Worm (Caenorhabditis elegans) whole organism, young adult: ENCODE results near the gene F43G6.7.
A peak's percentile ranks its signal among the peaks of the same experiment; 100 is the strongest.

Experiments
- B0035.1 ChIP-seq: sonication (generic microtip); optimal IDR thresholded peaks from 2 replicates; lab custom pipeline; 2016; ENCODE audit warnings: missing genetic modification characterization, mild to moderate bottlenecking, missing compliant biosample characterization, missing genotype, missing genetic modification reagents
- C06A6.2 ChIP-seq: fragments of 200-800 bp; sonication (Bioruptor generic); conservative IDR thresholded peaks from 2 replicates; pipeline ENCODE4 v1.3.6; 2022; ENCODE audit warnings: missing genetic modification characterization, missing compliant biosample characterization
- C17E4.6 ChIP-seq: fragments of 200-800 bp; sonication (Bioruptor generic); IDR thresholded peaks from 2 replicates; pipeline ENCODE4 v1.3.6; 2022; ENCODE audit warnings: missing genetic modification reagents, missing genetic modification characterization, missing compliant biosample characterization
- D2030.7 ChIP-seq: fragments of 200-800 bp; sonication (Bioruptor generic); IDR thresholded peaks from 2 replicates; pipeline ENCODE4 v1.3.6; 2022; ENCODE audit warnings: missing genetic modification reagents, missing genetic modification characterization, missing compliant biosample characterization
- F10E7.11 ChIP-seq: sonication (generic microtip); optimal IDR thresholded peaks from 2 replicates; lab custom pipeline; 2017; ENCODE audit warnings: mild to moderate bottlenecking, missing genetic modification characterization, moderate library complexity, missing compliant biosample characterization
- F22D6.2 ChIP-seq: sonication (generic microtip); optimal IDR thresholded peaks from 2 replicates; lab custom pipeline; 2016; ENCODE audit warnings: mild to moderate bottlenecking, missing genetic modification characterization, missing compliant biosample characterization
- F49E8.2 ChIP-seq: sonication (generic microtip); optimal IDR thresholded peaks from 3 replicates; lab custom pipeline; 2017; ENCODE audit warnings: missing genetic modification characterization, mild to moderate bottlenecking, missing compliant biosample characterization, antibody characterized with exemption, moderate library complexity; ENCODE audit not compliant: insufficient read depth
- T26A5.8 ChIP-seq: sonication (generic microtip); optimal IDR thresholded peaks from 2 replicates; lab custom pipeline; 2016; ENCODE audit warnings: missing genetic modification characterization, missing compliant biosample characterization
- Y53F4B.3 ChIP-seq: fragments of 200-800 bp; sonication (Bioruptor generic); IDR thresholded peaks from 2 replicates; pipeline ENCODE4 v1.3.6; 2022; ENCODE audit warnings: missing genetic modification reagents, missing genetic modification characterization, missing compliant biosample characterization
- Y53G8AR.9 ChIP-seq: fragments of 200-800 bp; sonication (Bioruptor generic); conservative IDR thresholded peaks from 2 replicates; pipeline ENCODE4 v1.3.6; 2022; ENCODE audit warnings: missing genetic modification reagents, missing genetic modification characterization, missing compliant biosample characterization
- akir-1 ChIP-seq: fragments of 200-800 bp; sonication (Bioruptor generic); optimal IDR thresholded peaks from 2 replicates; lab custom pipeline; 2018; ENCODE audit warnings: mild to moderate bottlenecking, missing genetic modification characterization, moderate library complexity, missing compliant biosample characterization
- aptf-3 ChIP-seq: fragments of 200-800 bp; sonication (Bioruptor generic); IDR thresholded peaks from 2 replicates; pipeline ENCODE4 v1.3.6; 2022; ENCODE audit warnings: missing genetic modification characterization, missing compliant biosample characterization
- attf-5 ChIP-seq: fragments of 200-800 bp; sonication (Bioruptor generic); optimal IDR thresholded peaks from 2 replicates; lab custom pipeline; 2018; ENCODE audit warnings: mild to moderate bottlenecking, missing genetic modification characterization, missing compliant biosample characterization
- ceh-79 ChIP-seq: sonication (generic microtip); optimal IDR thresholded peaks from 2 replicates; lab custom pipeline; 2017; ENCODE audit warnings: mild to moderate bottlenecking, missing genetic modification characterization, missing compliant biosample characterization
- chd-7 ChIP-seq: sonication (generic microtip); optimal IDR thresholded peaks from 2 replicates; lab custom pipeline; 2016; ENCODE audit warnings: mild to moderate bottlenecking, missing genetic modification characterization, moderate library complexity, missing compliant biosample characterization
- dpff-1 ChIP-seq: sonication (generic microtip); optimal IDR thresholded peaks from 2 replicates; lab custom pipeline; 2017; ENCODE audit warnings: mild to moderate bottlenecking, missing genetic modification characterization, missing compliant biosample characterization
- dpl-1 ChIP-seq: fragments of 150-350 bp; optimal IDR thresholded peaks from 2 replicates; lab custom pipeline; 2014; ENCODE audit warnings: missing biosample characterization, missing genetic modification reagents, missing genetic modification characterization
- egrh-3 ChIP-seq: fragments of 200-800 bp; sonication (Bioruptor generic); IDR thresholded peaks from 2 replicates; pipeline ENCODE4 v1.3.6; 2022; ENCODE audit warnings: missing genetic modification reagents, missing genetic modification characterization, missing compliant biosample characterization
- him-1 ChIP-seq: sonication (generic microtip); optimal IDR thresholded peaks from 2 replicates; lab custom pipeline; 2016; ENCODE audit warnings: missing genotype, missing genetic modification reagents, missing genetic modification characterization, missing compliant biosample characterization
- hlh-26 ChIP-seq: fragments of 200-800 bp; sonication (Bioruptor generic); conservative IDR thresholded peaks from 2 replicates; pipeline ENCODE4 v1.3.6; 2022; ENCODE audit warnings: missing genetic modification reagents, missing genetic modification characterization, missing compliant biosample characterization
- hmg-1.2 ChIP-seq: fragments of 200-800 bp; sonication (Bioruptor generic); IDR thresholded peaks from 2 replicates; pipeline ENCODE4 v1.3.6; 2022; ENCODE audit warnings: missing genetic modification reagents, missing genetic modification characterization, missing compliant biosample characterization
- hsf-1 ChIP-seq: fragments of 200-800 bp; sonication (Bioruptor generic); IDR thresholded peaks from 2 replicates; pipeline ENCODE4 v1.3.6; 2022; ENCODE audit warnings: missing genetic modification reagents, missing genetic modification characterization, missing compliant biosample characterization
- let-526 ChIP-seq: fragments of 200-800 bp; sonication (Bioruptor generic); IDR thresholded peaks from 2 replicates; pipeline ENCODE4 v1.3.6; 2022; ENCODE audit warnings: missing genetic modification reagents, missing genetic modification characterization, missing compliant biosample characterization
- let-607 ChIP-seq, 2 experiments: fragments of 200-800 bp in 1 of 2; sonication (Bioruptor generic) in 1 of 2; sonication (generic microtip) in 1 of 2; optimal IDR thresholded peaks; 2 replicates each; lab custom pipeline; 2016 to 2018; ENCODE audit warnings: mild to moderate bottlenecking in 2 of 2, missing compliant biosample characterization in 2 of 2, missing genetic modification characterization in 2 of 2, moderate library complexity in 2 of 2, missing genotype in 1 of 2
- lin-40 ChIP-seq: sonication (generic microtip); optimal IDR thresholded peaks from 2 replicates; lab custom pipeline; 2016; ENCODE audit warnings: missing genetic modification characterization, mild to moderate bottlenecking, missing compliant biosample characterization, missing genotype, missing genetic modification reagents
- lir-1 ChIP-seq: fragments of 200-800 bp; sonication (Bioruptor generic); conservative IDR thresholded peaks from 2 replicates; pipeline ENCODE4 v1.3.6; 2022; ENCODE audit warnings: missing genetic modification reagents, missing genetic modification characterization, missing compliant biosample characterization
- madf-6 ChIP-seq: fragments of 200-800 bp; sonication (Bioruptor generic); IDR thresholded peaks from 2 replicates; pipeline ENCODE4 v1.3.6; 2022; ENCODE audit warnings: missing genetic modification reagents, missing genetic modification characterization, missing compliant biosample characterization
- madf-8 ChIP-seq: fragments of 200-800 bp; sonication (Bioruptor generic); conservative IDR thresholded peaks from 2 replicates; pipeline ENCODE4 v1.3.6; 2022; ENCODE audit warnings: missing genetic modification reagents, missing genetic modification characterization, missing compliant biosample characterization
- mcd-1 ChIP-seq: fragments of 200-800 bp; sonication (Bioruptor generic); IDR thresholded peaks from 2 replicates; pipeline ENCODE4 v1.3.6; 2022; ENCODE audit warnings: missing genetic modification reagents, missing genetic modification characterization, missing compliant biosample characterization
- nfya-1 ChIP-seq: sonication (generic microtip); optimal IDR thresholded peaks from 2 replicates; lab custom pipeline; 2017; ENCODE audit warnings: antibody characterized with exemption, missing compliant biosample characterization, missing genetic modification characterization, borderline replicate concordance; ENCODE audit not compliant: insufficient read depth
- nhr-120 ChIP-seq: fragments of 200-800 bp; sonication (Bioruptor generic); IDR thresholded peaks from 2 replicates; pipeline ENCODE4 v1.3.6; 2022; ENCODE audit warnings: missing genetic modification characterization, missing compliant biosample characterization
- nhr-27 ChIP-seq: fragments of 200-800 bp; sonication (Bioruptor generic); optimal IDR thresholded peaks from 2 replicates; lab custom pipeline; 2018; ENCODE audit warnings: mild to moderate bottlenecking, missing genetic modification characterization, moderate library complexity, missing compliant biosample characterization
- nhr-80 ChIP-seq: sonication (generic microtip); optimal IDR thresholded peaks from 2 replicates; lab custom pipeline; 2016; ENCODE audit warnings: missing genetic modification characterization, missing compliant biosample characterization
- rec-8 ChIP-seq, 2 experiments: sonication (generic microtip); optimal IDR thresholded peaks; 2 replicates each; lab custom pipeline; 2016; ENCODE audit warnings: mild to moderate bottlenecking in 2 of 2, missing genetic modification characterization in 2 of 2, missing genetic modification reagents in 2 of 2, missing genotype in 2 of 2, missing biosample characterization in 1 of 2, missing compliant biosample characterization in 1 of 2, moderate library complexity in 1 of 2
- rpc-1 ChIP-seq, 2 experiments: fragments of 150-350 bp in 1 of 2; sonication (generic microtip) in 1 of 2; optimal IDR thresholded peaks; 2 replicates each; lab custom pipeline; 2014 to 2018; ENCODE audit warnings: missing biosample characterization in 1 of 2, missing genetic modification characterization in 1 of 2, missing genetic modification reagents in 1 of 2, missing genotype in 1 of 2
- snpc-1.1 ChIP-seq: sonication (generic microtip); optimal IDR thresholded peaks from 2 replicates; lab custom pipeline; 2017; ENCODE audit warnings: missing genetic modification characterization, mild to moderate bottlenecking, missing compliant biosample characterization, antibody characterized with exemption, moderate library complexity, missing genotype, missing genetic modification reagents; ENCODE audit not compliant: insufficient read depth
- somi-1 ChIP-seq: fragments of 200-800 bp; sonication (Bioruptor generic); optimal IDR thresholded peaks from 2 replicates; lab custom pipeline; 2018; ENCODE audit warnings: mild to moderate bottlenecking, missing genetic modification characterization, missing compliant biosample characterization
- tbp1 ChIP-seq: fragments of 200-800 bp; sonication (Bioruptor generic); optimal IDR thresholded peaks from 2 replicates; lab custom pipeline; 2018; ENCODE audit warnings: mild to moderate bottlenecking, missing genetic modification characterization, missing compliant biosample characterization
- zfh-2 ChIP-seq: fragments of 200-800 bp; sonication (Bioruptor generic); conservative IDR thresholded peaks from 2 replicates; pipeline ENCODE4 v1.3.6; 2022; ENCODE audit warnings: missing genetic modification reagents, missing genetic modification characterization, missing compliant biosample characterization
- zim-3 ChIP-seq: sonication (generic microtip); optimal IDR thresholded peaks from 2 replicates; lab custom pipeline; 2017; ENCODE audit warnings: mild to moderate bottlenecking, missing genetic modification characterization, moderate library complexity, missing compliant biosample characterization

The F43G6.7 gene

DNA sequence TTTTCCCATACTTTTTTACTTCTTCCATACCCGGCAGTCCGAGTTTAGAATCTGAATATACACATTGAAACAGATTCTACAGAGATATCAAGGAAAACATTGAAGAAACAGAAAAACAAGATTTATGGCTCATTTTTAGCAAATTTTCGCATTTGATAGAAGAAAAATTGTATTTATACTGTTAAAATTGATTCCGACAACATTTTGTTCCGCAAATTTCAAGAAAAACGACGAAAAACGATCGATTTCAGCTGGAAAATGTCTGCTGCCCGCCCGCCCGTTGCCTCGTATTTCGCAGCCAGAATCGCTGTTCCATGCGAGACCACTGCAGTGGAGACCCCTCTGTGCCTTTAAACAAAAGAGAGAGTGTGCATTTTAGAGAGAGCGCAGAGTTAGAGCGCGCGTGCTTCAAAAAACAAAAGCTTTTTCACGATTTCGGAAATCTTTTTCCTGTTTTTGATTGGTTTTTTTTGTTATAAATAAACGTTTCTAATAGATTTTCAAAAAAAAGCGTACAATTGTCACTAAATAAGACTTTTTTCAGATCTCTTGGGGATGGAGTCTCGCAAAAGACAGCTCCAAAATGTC, 32.6 kb upstream of the F43G6.7 start, which contains the start of the genes patr-1 and dna-2 (continued):
- TF ChIP-seq hlh-26 (GFP tag; lab: Robert Waterston, UW) (no peak), Y53F4B.3 (no peak), somi-1 (GFP tag; lab: Kevin White, UChicago) (no peak), let-526 (GFP tag; lab: Robert Waterston, UW) (no peak), rec-8 (tag; optimal IDR thresholded peaks at IDR 0.05; lab: Kevin White, UChicago) (no peak), hsf-1 (no peak), madf-8 (GFP tag; lab: Robert Waterston, UW) (no peak), nhr-80 (tag; lab: Kevin White, UChicago) (peak; percentile 24), D2030.7 (peak; percentile 43), rpc-1 (optimal IDR thresholded peaks at IDR 0.05; lab: Kevin White, UChicago) (no peak), rpc-1 (tag; optimal IDR thresholded peaks at IDR 0.05; lab: Kevin White, UChicago) (no peak), dpl-1 (GFP tag; lab: Kevin White, UChicago) (peak; percentile 53), let-607 (tag; optimal IDR thresholded peaks at IDR 0.05; lab: Kevin White, UChicago) (no peak), F10E7.11 (tag; lab: Kevin White, UChicago) (no peak), T26A5.8 (tag; lab: Kevin White, UChicago) (no peak), mcd-1 (peak; percentile 61), ceh-79 (tag; lab: Kevin White, UChicago) (no peak), nhr-120 (GFP tag; lab: Robert Waterston, UW) (no peak), lin-40 (tag; lab: Kevin White, UChicago) (no peak), akir-1 (no peak), snpc-1.1 (tag; lab: Kevin White, UChicago) (peak; percentile 29), nfya-1 (tag; lab: Kevin White, UChicago) (no peak), attf-5 (GFP tag; lab: Kevin White, UChicago) (peak; percentile 70), zim-3 (tag; lab: Kevin White, UChicago) (no peak), egrh-3 (GFP tag; lab: Robert Waterston, UW) (no peak), aptf-3 (GFP tag; lab: Robert Waterston, UW) (no peak), chd-7 (tag; lab: Kevin White, UChicago) (no peak), C17E4.6 (GFP tag; lab: Robert Waterston, UW) (no peak), hmg-1.2 (GFP tag; lab: Robert Waterston, UW) (peak; percentile 95), dpff-1 (tag; lab: Kevin White, UChicago) (no peak), lir-1 (GFP tag; lab: Robert Waterston, UW) (no peak), F49E8.2 (tag; lab: Kevin White, UChicago) (no peak), madf-6 (GFP tag; lab: Robert Waterston, UW) (peak; percentile 57), nhr-27 (tag; lab: Kevin White, UChicago) (no peak), B0035.1 (tag; lab: Kevin White, UChicago) (no peak), Y53G8AR.9 (GFP tag; lab: Robert Waterston, UW) (no peak), tbp1 (peak; percentile 1), F22D6.2 (no peak), C06A6.2 (no peak), him-1 (tag; lab: Kevin White, UChicago) (no peak), zfh-2 (peak; percentile 59; the same call in 1 of the 2 replicates)
